Fruit fly (Drosophila melanogaster) whole organism, embryonic: ENCODE measurements around the gene CG33946.

ENCODE experiments used
- Ada2b ChIP-seq: fragments of 200-800 bp; sonication (Bioruptor generic); IDR thresholded peaks from 2 replicates; pipeline ENCODE4 v1.3.6; 2022; ENCODE audit warnings: missing biosample characterization, missing genetic modification characterization
- CG12299 ChIP-seq: fragments of 200-800 bp; sonication (Bioruptor generic); optimal IDR thresholded peaks from 2 replicates; lab custom pipeline; 2018; ENCODE audit warnings: missing biosample characterization, mild to moderate bottlenecking, missing genetic modification characterization
- CG12391 ChIP-seq: fragments of 200-800 bp; sonication (Bioruptor generic); optimal IDR thresholded peaks from 3 replicates; lab custom pipeline; 2018; ENCODE audit warnings: missing biosample characterization, mild to moderate bottlenecking, missing genetic modification characterization, moderate library complexity
- CG13424 ChIP-seq: fragments of 200-800 bp; sonication (Bioruptor generic); optimal IDR thresholded peaks from 2 replicates; lab custom pipeline; 2019; ENCODE audit warnings: missing biosample characterization, mild to moderate bottlenecking, missing genetic modification characterization, moderate library complexity
- CG13624 ChIP-seq: fragments of 200-800 bp; sonication (Bioruptor generic); optimal IDR thresholded peaks from 2 replicates; lab custom pipeline; 2016; ENCODE audit warnings: missing biosample characterization, missing genetic modification characterization
- CG14014 ChIP-seq: fragments of 200-800 bp; sonication (Bioruptor generic); IDR thresholded peaks from 2 replicates; pipeline ENCODE4 v1.3.6; 2022; ENCODE audit warnings: missing biosample characterization, missing genetic modification characterization
- CG15514 ChIP-seq: fragments of 200-800 bp; sonication (Bioruptor generic); optimal IDR thresholded peaks from 3 replicates; lab custom pipeline; 2017; ENCODE audit warnings: missing biosample characterization, missing genetic modification characterization, mild to moderate bottlenecking, moderate library complexity, missing genetic modification reagents
- CG17186 ChIP-seq: fragments of 200-800 bp; sonication (Bioruptor generic); optimal IDR thresholded peaks from 3 replicates; lab custom pipeline; 2017; ENCODE audit warnings: missing biosample characterization, missing genetic modification reagents, missing genetic modification characterization
- CG17359 ChIP-seq: fragments of 200-800 bp; sonication (Bioruptor generic); optimal IDR thresholded peaks from 3 replicates; lab custom pipeline; 2018; ENCODE audit warnings: missing biosample characterization, mild to moderate bottlenecking, missing genetic modification characterization, moderate library complexity
- CG2116 ChIP-seq: fragments of 200-800 bp; sonication (Bioruptor generic); optimal IDR thresholded peaks from 3 replicates; lab custom pipeline; 2018; ENCODE audit warnings: missing biosample characterization, mild to moderate bottlenecking, missing genetic modification characterization
- CG2199 ChIP-seq: fragments of 200-800 bp; sonication (Bioruptor generic); IDR thresholded peaks from 3 replicates; pipeline ENCODE4 v1.3.6; 2022; ENCODE audit warnings: missing biosample characterization, missing genetic modification characterization
- CG2202 ChIP-seq: fragments of 200-800 bp; sonication (Bioruptor generic); optimal IDR thresholded peaks from 2 replicates; lab custom pipeline; 2018; ENCODE audit warnings: missing biosample characterization, mild to moderate bottlenecking, missing genetic modification characterization
- CG30431 ChIP-seq: fragments of 200-800 bp; sonication (Bioruptor generic); optimal IDR thresholded peaks from 2 replicates; lab custom pipeline; 2017; ENCODE audit warnings: missing biosample characterization, missing genetic modification characterization
- CG3407 ChIP-seq: fragments of 200-800 bp; sonication (Bioruptor generic); optimal IDR thresholded peaks from 2 replicates; lab custom pipeline; 2018; ENCODE audit warnings: missing biosample characterization, mild to moderate bottlenecking, missing genetic modification characterization
- CG4328 ChIP-seq: fragments of 200-800 bp; sonication (Bioruptor generic); optimal IDR thresholded peaks from 3 replicates; lab custom pipeline; 2017; ENCODE audit warnings: missing biosample characterization, missing genetic modification reagents, missing genetic modification characterization
- CG6254 ChIP-seq: fragments of 200-800 bp; sonication (Bioruptor generic); optimal IDR thresholded peaks from 3 replicates; lab custom pipeline; 2017; ENCODE audit warnings: mild to moderate bottlenecking, missing biosample characterization, missing genetic modification reagents, missing genetic modification characterization
- CG6683 ChIP-seq: fragments of 200-800 bp; sonication (Bioruptor generic); optimal IDR thresholded peaks from 2 replicates; lab custom pipeline; 2017; ENCODE audit warnings: missing biosample characterization, mild to moderate bottlenecking, missing genetic modification characterization, missing genetic modification reagents
- CG6813 ChIP-seq: fragments of 200-800 bp; sonication (Bioruptor generic); optimal IDR thresholded peaks from 2 replicates; lab custom pipeline; 2017; ENCODE audit warnings: missing biosample characterization, missing genetic modification characterization, mild to moderate bottlenecking, moderate library complexity, missing genetic modification reagents
- CG7987 ChIP-seq: fragments of 200-800 bp; sonication (Bioruptor generic); optimal IDR thresholded peaks from 2 replicates; lab custom pipeline; 2018; ENCODE audit warnings: missing biosample characterization, mild to moderate bottlenecking, missing genetic modification characterization, moderate library complexity
- CG8290 ChIP-seq, 3 experiments: fragments of 200-800 bp; sonication (Bioruptor generic); optimal IDR thresholded peaks; 2 replicates each; lab custom pipeline; 2016 to 2019; ENCODE audit warnings: missing biosample characterization in 3 of 3, missing genetic modification characterization in 3 of 3, mild to moderate bottlenecking in 2 of 3, moderate library complexity in 1 of 3
- CG8944 ChIP-seq: fragments of 200-800 bp; sonication (Bioruptor generic); optimal IDR thresholded peaks from 3 replicates; lab custom pipeline; 2016; ENCODE audit warnings: missing biosample characterization, missing genetic modification characterization
- Doc3 ChIP-seq: fragments of 200-800 bp; sonication (Bioruptor generic); IDR thresholded peaks from 3 replicates; pipeline ENCODE4 v1.3.6; 2022; ENCODE audit warnings: missing biosample characterization, missing genetic modification characterization; ENCODE audit not compliant: partially characterized antibody
- Hey ChIP-seq: fragments of 200-800 bp; sonication (Bioruptor generic); optimal IDR thresholded peaks from 3 replicates; lab custom pipeline; 2018; ENCODE audit warnings: missing biosample characterization, mild to moderate bottlenecking, missing genetic modification characterization
- Hmx ChIP-seq: fragments of 200-800 bp; sonication (Bioruptor generic); optimal IDR thresholded peaks from 2 replicates; lab custom pipeline; 2016; ENCODE audit warnings: missing biosample characterization, missing genetic modification characterization
- Max ChIP-seq: fragments of 200-800 bp; sonication (Bioruptor generic); optimal IDR thresholded peaks from 2 replicates; lab custom pipeline; 2016; ENCODE audit warnings: missing biosample characterization, mild to moderate bottlenecking, missing genetic modification characterization
- Meics ChIP-seq: fragments of 200-800 bp; sonication (Bioruptor generic); optimal IDR thresholded peaks from 2 replicates; lab custom pipeline; 2017; ENCODE audit warnings: missing biosample characterization, mild to moderate bottlenecking, missing genetic modification characterization
- Nf-YB ChIP-seq: fragments of 200-800 bp; sonication (Bioruptor generic); optimal IDR thresholded peaks from 3 replicates; lab custom pipeline; 2019; ENCODE audit warnings: missing biosample characterization, mild to moderate bottlenecking, missing genetic modification characterization, moderate library complexity
- Pdp1 ChIP-seq, 2 experiments: fragments of 200-800 bp; sonication (Bioruptor generic); optimal IDR thresholded peaks; 3 replicates each; lab custom pipeline; 2016; ENCODE audit warnings: missing biosample characterization in 2 of 2, missing genetic modification characterization in 2 of 2, mild to moderate bottlenecking in 1 of 2, moderate library complexity in 1 of 2
- TFAM ChIP-seq: fragments of 200-800 bp; sonication (Bioruptor generic); optimal IDR thresholded peaks from 2 replicates; lab custom pipeline; 2017; ENCODE audit warnings: missing biosample characterization, missing genetic modification characterization, inconsistent platforms
- Xrp1 ChIP-seq: fragments of 200-800 bp; sonication (Bioruptor generic); IDR thresholded peaks from 2 replicates; pipeline ENCODE4 v1.3.6; 2022; ENCODE audit warnings: missing biosample characterization, missing genetic modification characterization
- cato ChIP-seq: fragments of 200-800 bp; sonication (Bioruptor generic); optimal IDR thresholded peaks from 2 replicates; lab custom pipeline; 2016; ENCODE audit warnings: missing biosample characterization, missing genetic modification characterization, borderline replicate concordance
- ci ChIP-seq: fragments of 200-800 bp; sonication (Bioruptor generic); IDR thresholded peaks from 3 replicates; pipeline ENCODE4 v1.3.6; 2022; ENCODE audit warnings: missing biosample characterization, missing genetic modification characterization
- crc ChIP-seq: fragments of 200-800 bp; sonication (Bioruptor generic); optimal IDR thresholded peaks from 2 replicates; lab custom pipeline; 2016; ENCODE audit warnings: missing biosample characterization, missing genetic modification characterization
- dm ChIP-seq: fragments of 200-800 bp; sonication (Bioruptor generic); optimal IDR thresholded peaks from 3 replicates; lab custom pipeline; 2016; ENCODE audit warnings: missing biosample characterization, missing genetic modification characterization
- ems ChIP-seq: fragments of 200-800 bp; sonication (Bioruptor generic); optimal IDR thresholded peaks from 3 replicates; lab custom pipeline; 2016; ENCODE audit warnings: missing biosample characterization, missing genetic modification characterization
- fd64A ChIP-seq: fragments of 200-800 bp; sonication (Bioruptor generic); optimal IDR thresholded peaks from 3 replicates; lab custom pipeline; 2018; ENCODE audit warnings: missing biosample characterization, mild to moderate bottlenecking, missing genetic modification characterization
- hbn ChIP-seq: fragments of 200-800 bp; sonication (Bioruptor generic); IDR thresholded peaks from 2 replicates; pipeline ENCODE4 v1.3.6; 2022; ENCODE audit warnings: missing biosample characterization, missing genetic modification characterization; ENCODE audit not compliant: partially characterized antibody
- her ChIP-seq: fragments of 200-800 bp; sonication (Bioruptor generic); optimal IDR thresholded peaks from 2 replicates; lab custom pipeline; 2016; ENCODE audit warnings: missing biosample characterization, missing genetic modification characterization
- kni ChIP-seq: fragments of 200-800 bp; sonication (Bioruptor generic); optimal IDR thresholded peaks from 3 replicates; lab custom pipeline; 2017; ENCODE audit warnings: mild to moderate bottlenecking, missing biosample characterization, missing genetic modification reagents, missing genetic modification characterization
- onecut ChIP-seq: fragments of 200-800 bp; sonication (Bioruptor generic); IDR thresholded peaks from 2 replicates; pipeline ENCODE4 v1.3.6; 2022; ENCODE audit warnings: missing biosample characterization, missing genetic modification characterization
- otp ChIP-seq: fragments of 200-800 bp; sonication (Bioruptor generic); IDR thresholded peaks from 3 replicates; pipeline ENCODE4, ENCODE4 v1.3.6; 2022; ENCODE audit warnings: missing biosample characterization, missing genetic modification characterization
- pros ChIP-seq: fragments of 200-800 bp; sonication (Bioruptor generic); optimal IDR thresholded peaks from 3 replicates; lab custom pipeline; 2019; ENCODE audit warnings: missing biosample characterization, mild to moderate bottlenecking, missing genetic modification characterization, moderate library complexity
- psq ChIP-seq: fragments of 200-800 bp; sonication (Bioruptor generic); optimal IDR thresholded peaks from 2 replicates; lab custom pipeline; 2017; ENCODE audit warnings: missing biosample characterization, missing genetic modification characterization
- twi ChIP-seq: fragments of 200-800 bp; optimal IDR thresholded peaks from 2 replicates; lab custom pipeline; 2019; ENCODE audit warnings: missing biosample characterization, mild to moderate bottlenecking, missing genetic modification characterization, moderate library complexity
- wor ChIP-seq: fragments of 200-800 bp; sonication (Bioruptor generic); IDR thresholded peaks from 2 replicates; pipeline ENCODE4 v1.3.6; 2022; ENCODE audit warnings: missing biosample characterization, missing genetic modification characterization
- zen ChIP-seq: fragments of 200-800 bp; sonication (Bioruptor generic); optimal IDR thresholded peaks from 3 replicates; lab custom pipeline; 2018; ENCODE audit warnings: missing biosample characterization, mild to moderate bottlenecking, missing genetic modification characterization, moderate library complexity
- zf30C ChIP-seq: fragments of 200-800 bp; sonication (Bioruptor generic); optimal IDR thresholded peaks from 3 replicates; lab custom pipeline; 2018; ENCODE audit warnings: missing biosample characterization, mild to moderate bottlenecking, missing genetic modification characterization

CG33946 gene

dm6 chr3L:6215976-6216786 is 4.2 kb upstream of the CG33946 start (continued):
- no peak for TF ChIP-seq Ada2b
- TF ChIP-seq crc (GFP tag; lab: Kevin White, UChicago): no peak
- no peak for TF ChIP-seq her (GFP tag; lab: Kevin White, UChicago)
- peak; percentile 58 for TF ChIP-seq pros (GFP tag; lab: Kevin White, UChicago)
- TF ChIP-seq Meics: peak; percentile 53
- TF ChIP-seq hbn (GFP tag; lab: Robert Waterston, UW): no peak
- TF ChIP-seq psq (GFP tag; lab: Kevin White, UChicago): no peak
- TF ChIP-seq CG17359 (tag; lab: Kevin White, UChicago): no peak
- peak; percentile 16 for TF ChIP-seq TFAM (GFP tag; lab: Kevin White, UChicago)
- TF ChIP-seq twi: peak; percentile 88
- peak; percentile 23 for TF ChIP-seq Max (GFP tag; lab: Kevin White, UChicago)
- no peak for TF ChIP-seq Pdp1 (GFP tag; optimal IDR thresholded peaks at IDR 0.05; lab: Kevin White, UChicago)
- TF ChIP-seq CG14014 (GFP tag; lab: Robert Waterston, UW): no peak; the same call in 1 of the 2 replicates
- no peak for TF ChIP-seq Doc3
- TF ChIP-seq CG2199 (GFP tag; lab: Robert Waterston, UW): peak; percentile 49; the same call in 1 of the 3 replicates
- TF ChIP-seq onecut (GFP tag; lab: Robert Waterston, UW): peak; percentile 54
- peak; percentile 25 for TF ChIP-seq CG6254 (GFP tag; lab: Kevin White, UChicago)
- TF ChIP-seq dm (GFP tag; lab: Kevin White, UChicago): peak; percentile 0
- peak; percentile 81 for TF ChIP-seq CG7987 (GFP tag; lab: Kevin White, UChicago)
- TF ChIP-seq ems (GFP tag; lab: Kevin White, UChicago): no peak
- TF ChIP-seq cato: no peak
- TF ChIP-seq CG12391 (tag; lab: Kevin White, UChicago): peak; percentile 14
- peak; percentile 65 for TF ChIP-seq CG12299 (tag; lab: Kevin White, UChicago)
- TF ChIP-seq CG3407 (GFP tag; lab: Kevin White, UChicago): no peak
- peak; percentile 57 for TF ChIP-seq CG4328 (GFP tag; lab: Kevin White, UChicago)
- 0 out of 3 replicates have a peak, but pooled peaks have one; percentile 55 for TF ChIP-seq ci (GFP tag; lab: Robert Waterston, UW)
- TF ChIP-seq Hey (tag; lab: Kevin White, UChicago): peak; percentile 33
- no peak for TF ChIP-seq CG8290 (GFP tag; optimal IDR thresholded peaks at IDR 0.05; lab: Kevin White, UChicago)
- TF ChIP-seq CG8290 (tag; optimal IDR thresholded peaks at IDR 0.05; lab: Kevin White, UChicago): peak in 1 of 2 experiments; percentile 4
- peak; percentile 18 for TF ChIP-seq CG2202 (tag; lab: Kevin White, UChicago)
- peak; percentile 18 for TF ChIP-seq CG2116 (GFP tag; lab: Kevin White, UChicago)
- TF ChIP-seq Nf-YB (GFP tag; lab: Kevin White, UChicago): peak; percentile 24
- no peak for TF ChIP-seq wor
- no peak for TF ChIP-seq CG13424 (tag; lab: Kevin White, UChicago)
- TF ChIP-seq CG6683 (GFP tag; lab: Kevin White, UChicago): no peak
- TF ChIP-seq CG8944: no peak
- TF ChIP-seq CG15514 (GFP tag; lab: Kevin White, UChicago): peak; percentile 56
- TF ChIP-seq CG13624: no peak
- peak; percentile 81 for TF ChIP-seq fd64A (GFP tag; lab: Kevin White, UChicago)
- peak; percentile 58 for TF ChIP-seq zen (tag; lab: Kevin White, UChicago)
- TF ChIP-seq CG17186: peak; percentile 4
- TF ChIP-seq Xrp1: peak; percentile 57
- TF ChIP-seq CG30431 (GFP tag; lab: Kevin White, UChicago): no peak
- no peak for TF ChIP-seq Hmx (GFP tag; lab: Kevin White, UChicago)
- peak; percentile 90 for TF ChIP-seq kni (GFP tag; lab: Kevin White, UChicago)
- 0 out of 3 replicates have a peak, but pooled peaks have one; percentile 31 for TF ChIP-seq otp (GFP tag; lab: Robert Waterston, UW)
- peak; percentile 26 for TF ChIP-seq zf30C (GFP tag; lab: Kevin White, UChicago)
- TF ChIP-seq CG6813 (GFP tag; lab: Kevin White, UChicago): peak; percentile 80
